Worm (Caenorhabditis elegans) whole organism, L4 larva: ENCODE measurements around the gene D1054.3.
A peak's percentile ranks its signal among the peaks of the same experiment; 100 is the strongest.

Experiments used
- ama-1 ChIP-seq: fragments of 150-350 bp; optimal IDR thresholded peaks from 2 replicates; lab custom pipeline; 2014; ENCODE audit warnings: inconsistent platforms, mixed read lengths
- daf-16 ChIP-seq, 3 experiments: sonication (generic microtip); optimal IDR thresholded peaks; 2 replicates each; lab custom pipeline; 2016 to 2017; ENCODE audit warnings: missing genetic modification characterization in 3 of 3, missing genetic modification reagents in 3 of 3, mild to moderate bottlenecking in 2 of 3, missing compliant biosample characterization in 2 of 3, missing biosample characterization in 1 of 3, moderate library complexity in 1 of 3
- fos-1 ChIP-seq: fragments of 150-350 bp; optimal IDR thresholded peaks from 2 replicates; lab custom pipeline; 2014; ENCODE audit warnings: missing biosample characterization, missing genetic modification characterization
- hlh-11 ChIP-seq: fragments of 200-800 bp; sonication (Bioruptor generic); optimal IDR thresholded peaks from 2 replicates; lab custom pipeline; 2018; ENCODE audit warnings: mild to moderate bottlenecking, missing genetic modification characterization, missing compliant biosample characterization
- hlh-30 ChIP-seq: sonication (generic microtip); optimal IDR thresholded peaks from 2 replicates; lab custom pipeline; 2017; ENCODE audit warnings: antibody characterized with exemption, mild to moderate bottlenecking, missing genetic modification characterization, missing compliant biosample characterization; ENCODE audit not compliant: insufficient read depth
- lin-39 ChIP-seq: fragments of 150-350 bp; optimal IDR thresholded peaks from 2 replicates; lab custom pipeline; 2014; ENCODE audit warnings: missing biosample characterization, missing genetic modification reagents, missing genetic modification characterization
- lir-3 ChIP-seq: sonication (generic microtip); optimal IDR thresholded peaks from 2 replicates; lab custom pipeline; 2016; ENCODE audit warnings: mild to moderate bottlenecking, missing genetic modification characterization, missing compliant biosample characterization
- nhr-11 ChIP-seq: fragments of 150-350 bp; optimal IDR thresholded peaks from 2 replicates; lab custom pipeline; 2014; ENCODE audit warnings: missing biosample characterization, missing genetic modification characterization
- nhr-25 ChIP-seq: sonication (generic microtip); optimal IDR thresholded peaks from 2 replicates; lab custom pipeline; 2017; ENCODE audit warnings: missing genetic modification characterization, mild to moderate bottlenecking, missing compliant biosample characterization, antibody characterized with exemption, moderate library complexity, borderline replicate concordance; ENCODE audit not compliant: insufficient read depth
- spr-3 ChIP-seq: fragments of 200-800 bp; sonication (Bioruptor generic); optimal IDR thresholded peaks from 2 replicates; lab custom pipeline; 2018; ENCODE audit warnings: mild to moderate bottlenecking, missing genetic modification characterization, missing compliant biosample characterization
- ztf-11 ChIP-seq: fragments of 150-350 bp; optimal IDR thresholded peaks from 2 replicates; lab custom pipeline; 2014; ENCODE audit warnings: missing biosample characterization, missing genetic modification characterization

DNA sequence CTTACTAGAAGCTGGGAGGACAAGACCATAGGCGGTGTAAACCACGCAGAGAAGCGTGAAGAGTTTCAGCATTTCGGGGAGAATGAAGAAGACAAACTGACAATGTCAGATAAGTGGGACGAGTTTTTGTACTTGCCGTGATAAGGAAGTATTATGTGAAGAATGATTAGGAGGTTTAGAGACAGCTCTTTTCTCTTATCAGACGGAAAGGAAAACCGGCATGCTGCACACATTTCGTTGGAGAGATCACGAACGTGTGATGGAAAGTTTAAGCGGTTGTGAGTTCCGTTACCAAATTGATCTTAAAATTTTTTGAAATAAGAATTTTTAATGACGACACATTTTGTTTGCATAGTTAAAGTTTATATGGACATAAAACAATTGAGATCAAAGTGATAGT lies 20.6 kb upstream of the D1054.3 start, which contains the start of gene F28H7.3:
- TF ChIP-seq ztf-11 (no peak), lin-39 (tag; lab: Kevin White, UChicago) (no peak), hlh-11 (peak; percentile 65), ama-1 (lab: Kevin White, UChicago) (no peak), lir-3 (tag; lab: Kevin White, UChicago) (no peak), spr-3 (GFP tag; lab: Kevin White, UChicago) (no peak), nhr-25 (tag; lab: Kevin White, UChicago) (no peak), daf-16 (GFP tag; optimal IDR thresholded peaks at IDR 0.05; lab: Kevin White, UChicago) (no peak), daf-16 (tag; optimal IDR thresholded peaks at IDR 0.05; lab: Kevin White, UChicago) (peak; percentile 51), fos-1 (tag; lab: Kevin White, UChicago) (no peak), hlh-30 (tag; lab: Kevin White, UChicago) (no peak), nhr-11 (no peak)
